Worm (Caenorhabditis elegans): Measurements from ENCODE around the gene cutc-1.

The cutc-1 gene

ce11 chrIII:8358213-8358672 is 45.2 kb downstream of the cutc-1 start, which contains the start of the genes R05D3.8 and rfp-1 (continued):
- TF ChIP-seq daf-19 (GFP tag; conservative IDR thresholded peaks at IDR 0.05), result no peak
- no peak for TF ChIP-seq php-3 (GFP tag; IDR thresholded peaks at IDR 0.05)
- TF ChIP-seq nhr-28 (tag; optimal IDR thresholded peaks at IDR 0.05), result peak; percentile 85

- TF ChIP-seq ceh-32 (tag; optimal IDR thresholded peaks at IDR 0.05; ENCODE audit: poor library complexity) (no peak), nhr-25 (tag; optimal IDR thresholded peaks at IDR 0.05; ENCODE audit: borderline replicate concordance, insufficient read depth) (peak; percentile 59), D1046.2 (GFP tag; IDR thresholded peaks at IDR 0.05) (no peak), cey-2 (tag; optimal IDR thresholded peaks at IDR 0.05; ENCODE audit: borderline replicate concordance, insufficient read depth) (no peak), nhr-111 (GFP tag; optimal IDR thresholded peaks at IDR 0.05) (no peak), nhr-10 (tag; optimal IDR thresholded peaks at IDR 0.05) (no peak), Y5F2A.4 (GFP tag; optimal IDR thresholded peaks at IDR 0.05) (no peak), egl-27 (tag; optimal IDR thresholded peaks at IDR 0.05) (no peak), ama-1 (optimal IDR thresholded peaks at IDR 0.05) (peak; percentile 43), zfp-2 (tag; optimal IDR thresholded peaks at IDR 0.05) (no peak), dmd-8 (GFP tag; IDR thresholded peaks at IDR 0.05) (no peak), T26A8.4 (GFP tag; IDR thresholded peaks at IDR 0.05) (peak; percentile 51), fkh-10 (GFP tag; optimal IDR thresholded peaks at IDR 0.05) (peak; percentile 33), arid-1 (GFP tag; conservative IDR thresholded peaks at IDR 0.05) (peak; percentile 27; the same call in 1 of the 2 replicates), nhr-76 (tag; optimal IDR thresholded peaks at IDR 0.05) (no peak), mes-2 (tag; optimal IDR thresholded peaks at IDR 0.05; ENCODE audit: poor library complexity, severe bottlenecking) (peak; percentile 1), attf-4 (tag; optimal IDR thresholded peaks at IDR 0.05) (no peak), zag-1 (tag; optimal IDR thresholded peaks at IDR 0.05) (no peak), hmg-1.1 (GFP tag; IDR thresholded peaks at IDR 0.05) (peak; percentile 84), gei-8 (GFP tag; optimal IDR thresholded peaks at IDR 0.05) (no peak), lin-29 (GFP tag; IDR thresholded peaks at IDR 0.05) (no peak), snpc-4 (tag; optimal IDR thresholded peaks at IDR 0.05) (no peak), ces-1 (GFP tag; optimal IDR thresholded peaks at IDR 0.05) (peak; percentile 64), fos-1 (tag; optimal IDR thresholded peaks at IDR 0.05) (no peak), Y75B8A.6 (GFP tag; IDR thresholded peaks at IDR 0.05) (no peak), nhr-28 (tag; optimal IDR thresholded peaks at IDR 0.05) (peak; percentile 66), php-3 (GFP tag; IDR thresholded peaks at IDR 0.05) (no peak), daf-12 (tag; optimal IDR thresholded peaks at IDR 0.05) (no peak), jun-1 (tag; optimal IDR thresholded peaks at IDR 0.05) (no peak), mep-1 (tag; optimal IDR thresholded peaks at IDR 0.05) (peak; percentile 92), daf-8 (GFP tag; IDR thresholded peaks at IDR 0.05) (no peak), R02D3.7 (tag; optimal IDR thresholded peaks at IDR 0.05) (no peak), lin-38 (GFP tag; IDR thresholded peaks at IDR 0.05) (peak; percentile 68), aly-2 (tag; optimal IDR thresholded peaks at IDR 0.05) (no peak), ceh-82 (tag; optimal IDR thresholded peaks at IDR 0.05) (no peak), ZK337.2 (GFP tag; IDR thresholded peaks at IDR 0.05) (no peak), hlh-30 (tag; optimal IDR thresholded peaks at IDR 0.05; ENCODE audit: insufficient read depth) (peak; percentile 68), ctbp-1 (GFP tag; IDR thresholded peaks at IDR 0.05) (peak; percentile 65), hif-1 (tag; optimal IDR thresholded peaks at IDR 0.05) (peak in 1 of 2 experiments; percentile 49), mxl-3 (GFP tag; optimal IDR thresholded peaks at IDR 0.05) (peak; percentile 71), ZK546.5 (tag; optimal IDR thresholded peaks at IDR 0.05) (no peak), dmd-6 (GFP tag; IDR thresholded peaks at IDR 0.05) (peak; percentile 53; the same call in 1 of the 2 replicates), nhr-237 (tag; optimal IDR thresholded peaks at IDR 0.05) (no peak), nhr-11 (tag; optimal IDR thresholded peaks at IDR 0.05) (peak; percentile 86), ztf-11 (tag; optimal IDR thresholded peaks at IDR 0.05) (no peak), lin-1 (GFP tag; IDR thresholded peaks at IDR 0.05) (no peak), nhr-102 (tag; optimal IDR thresholded peaks at IDR 0.05) (peak; percentile 40), nhr-41 (GFP tag; IDR thresholded peaks at IDR 0.05) (no peak)
Observed at ce11 chrIII:8356407-8356881, 47.0 kb downstream of the cutc-1 start.

Measured in whole organism, L4 larva.